Worm (Caenorhabditis elegans) whole organism, young adult: ENCODE data around the gene nhr-126.
A peak's percentile ranks its signal among the peaks of the same experiment; 100 is the strongest.

ENCODE experiments used
- B0035.1 ChIP-seq: sonication (generic microtip); optimal IDR thresholded peaks from 2 replicates; lab custom pipeline; 2016; ENCODE audit warnings: missing genetic modification characterization, mild to moderate bottlenecking, missing compliant biosample characterization, missing genotype, missing genetic modification reagents
- C17E4.6 ChIP-seq: fragments of 200-800 bp; sonication (Bioruptor generic); IDR thresholded peaks from 2 replicates; pipeline ENCODE4 v1.3.6; 2022; ENCODE audit warnings: missing genetic modification reagents, missing genetic modification characterization, missing compliant biosample characterization
- F39B2.1 ChIP-seq: fragments of 200-800 bp; sonication (Bioruptor generic); IDR thresholded peaks from 2 replicates; pipeline ENCODE4 v1.3.6; 2022; ENCODE audit warnings: missing genetic modification reagents, missing genetic modification characterization, missing compliant biosample characterization
- F52B5.7 ChIP-seq: sonication (generic microtip); optimal IDR thresholded peaks from 2 replicates; lab custom pipeline; 2016; ENCODE audit warnings: mild to moderate bottlenecking, missing genetic modification characterization, missing compliant biosample characterization
- K11D2.4 ChIP-seq: fragments of 200-800 bp; sonication (Bioruptor generic); IDR thresholded peaks from 2 replicates; pipeline ENCODE4 v1.3.6; 2022; ENCODE audit warnings: missing genetic modification reagents, missing genetic modification characterization, missing compliant biosample characterization
- Y56A3A.18 ChIP-seq: fragments of 200-800 bp; sonication (Bioruptor generic); IDR thresholded peaks from 2 replicates; pipeline ENCODE4 v1.3.6; 2022; ENCODE audit warnings: missing genetic modification reagents, missing genetic modification characterization, missing compliant biosample characterization
- Y67H2A.10 ChIP-seq: fragments of 200-800 bp; sonication (Bioruptor generic); conservative IDR thresholded peaks from 2 replicates; pipeline ENCODE4 v1.3.6; 2022; ENCODE audit warnings: missing genetic modification reagents, missing genetic modification characterization, missing compliant biosample characterization
- Y95B8A.8 ChIP-seq: fragments of 200-800 bp; sonication (Bioruptor generic); IDR thresholded peaks from 2 replicates; pipeline ENCODE4 v1.3.6; 2022; ENCODE audit warnings: missing genetic modification reagents, missing genetic modification characterization, missing compliant biosample characterization
- akir-1 ChIP-seq: fragments of 200-800 bp; sonication (Bioruptor generic); optimal IDR thresholded peaks from 2 replicates; lab custom pipeline; 2018; ENCODE audit warnings: mild to moderate bottlenecking, missing genetic modification characterization, moderate library complexity, missing compliant biosample characterization
- ama-1 ChIP-seq, 3 experiments: fragments of 150-350 bp in 1 of 3; sonication (generic microtip) in 2 of 3; optimal IDR thresholded peaks; 2 replicates each; lab custom pipeline; 2014 to 2018; ENCODE audit warnings: missing biosample characterization in 2 of 3, missing genetic modification characterization in 2 of 3, missing genetic modification reagents in 2 of 3
- aptf-2 ChIP-seq: fragments of 200-800 bp; sonication (Bioruptor generic); conservative IDR thresholded peaks from 2 replicates; pipeline ENCODE4 v1.3.6; 2022; ENCODE audit warnings: missing genetic modification reagents, missing genetic modification characterization, missing compliant biosample characterization
- attf-5 ChIP-seq: fragments of 200-800 bp; sonication (Bioruptor generic); optimal IDR thresholded peaks from 2 replicates; lab custom pipeline; 2018; ENCODE audit warnings: mild to moderate bottlenecking, missing genetic modification characterization, missing compliant biosample characterization
- ccch-3 ChIP-seq: fragments of 200-800 bp; sonication (Bioruptor generic); optimal IDR thresholded peaks from 2 replicates; lab custom pipeline; 2018; ENCODE audit warnings: mild to moderate bottlenecking, missing genetic modification characterization, missing compliant biosample characterization
- cebp-1 ChIP-seq, 2 experiments: fragments of 200-800 bp in 1 of 2; sonication (Bioruptor generic) in 1 of 2; sonication (generic microtip) in 1 of 2; IDR thresholded peaks in 1 of 2; optimal IDR thresholded peaks in 1 of 2; 2 replicates each; pipeline versions ENCODE4 v1.3.6 to Lab custom; 2017 to 2022; ENCODE audit warnings: missing compliant biosample characterization in 2 of 2, missing genetic modification characterization in 2 of 2, mild to moderate bottlenecking in 1 of 2, missing genetic modification reagents in 1 of 2, moderate library complexity in 1 of 2
- cebp-2 ChIP-seq: fragments of 200-800 bp; sonication (Bioruptor generic); IDR thresholded peaks from 2 replicates; pipeline ENCODE4 v1.3.6; 2022; ENCODE audit warnings: missing genetic modification characterization, missing compliant biosample characterization
- ceh-100 ChIP-seq: fragments of 200-800 bp; sonication (Bioruptor generic); IDR thresholded peaks from 2 replicates; pipeline ENCODE4 v1.3.6; 2022; ENCODE audit warnings: missing genetic modification reagents, missing genetic modification characterization, missing compliant biosample characterization
- ceh-27 ChIP-seq: fragments of 200-800 bp; sonication (Bioruptor generic); optimal IDR thresholded peaks from 2 replicates; lab custom pipeline; 2018; ENCODE audit warnings: mild to moderate bottlenecking, missing genetic modification characterization, moderate library complexity, missing compliant biosample characterization
- ceh-40 ChIP-seq: fragments of 200-800 bp; sonication (Bioruptor generic); IDR thresholded peaks from 2 replicates; pipeline ENCODE4 v1.3.6; 2022; ENCODE audit warnings: missing genetic modification characterization, missing compliant biosample characterization
- dox-1 ChIP-seq: fragments of 200-800 bp; sonication (Bioruptor generic); IDR thresholded peaks from 2 replicates; pipeline ENCODE4 v1.3.6; 2022; ENCODE audit warnings: missing genetic modification reagents, missing genetic modification characterization, missing compliant biosample characterization
- ekl-4 ChIP-seq: fragments of 200-800 bp; sonication (Bioruptor generic); IDR thresholded peaks from 2 replicates; pipeline ENCODE4 v1.3.6; 2022; ENCODE audit warnings: missing genetic modification reagents, missing genetic modification characterization, missing compliant biosample characterization
- hlh-26 ChIP-seq: fragments of 200-800 bp; sonication (Bioruptor generic); conservative IDR thresholded peaks from 2 replicates; pipeline ENCODE4 v1.3.6; 2022; ENCODE audit warnings: missing genetic modification reagents, missing genetic modification characterization, missing compliant biosample characterization
- hmg-1.2 ChIP-seq: fragments of 200-800 bp; sonication (Bioruptor generic); IDR thresholded peaks from 2 replicates; pipeline ENCODE4 v1.3.6; 2022; ENCODE audit warnings: missing genetic modification reagents, missing genetic modification characterization, missing compliant biosample characterization
- hmg-20 ChIP-seq: fragments of 200-800 bp; sonication (Bioruptor generic); IDR thresholded peaks from 2 replicates; pipeline ENCODE4 v1.3.6; 2022; ENCODE audit warnings: missing genetic modification reagents, missing genetic modification characterization, missing compliant biosample characterization
- lsy-27 ChIP-seq: sonication (generic microtip); optimal IDR thresholded peaks from 2 replicates; lab custom pipeline; 2017; ENCODE audit warnings: missing genetic modification characterization, mild to moderate bottlenecking, missing compliant biosample characterization, antibody characterized with exemption, missing genotype, borderline replicate concordance; ENCODE audit not compliant: insufficient read depth
- mxl-1 ChIP-seq: sonication (generic microtip); optimal IDR thresholded peaks from 2 replicates; lab custom pipeline; 2016; ENCODE audit warnings: missing genetic modification characterization, missing compliant biosample characterization
- nhr-179 ChIP-seq: sonication (generic microtip); optimal IDR thresholded peaks from 2 replicates; lab custom pipeline; 2016; ENCODE audit warnings: mild to moderate bottlenecking, missing genetic modification characterization, missing compliant biosample characterization
- nhr-80 ChIP-seq: sonication (generic microtip); optimal IDR thresholded peaks from 2 replicates; lab custom pipeline; 2016; ENCODE audit warnings: missing genetic modification characterization, missing compliant biosample characterization
- nhr-90 ChIP-seq: sonication (generic microtip); optimal IDR thresholded peaks from 2 replicates; lab custom pipeline; 2016; ENCODE audit warnings: missing genotype, mild to moderate bottlenecking, missing genetic modification characterization, missing compliant biosample characterization
- pbrm-1 ChIP-seq: fragments of 200-800 bp; sonication (Bioruptor generic); IDR thresholded peaks from 2 replicates; pipeline ENCODE4 v1.3.6; 2022; ENCODE audit warnings: missing genetic modification reagents, missing genetic modification characterization, missing compliant biosample characterization
- repo-1 ChIP-seq: sonication (generic microtip); optimal IDR thresholded peaks from 2 replicates; lab custom pipeline; 2017; ENCODE audit warnings: mild to moderate bottlenecking, missing genetic modification characterization, missing compliant biosample characterization
- rpc-1 ChIP-seq, 2 experiments: fragments of 150-350 bp in 1 of 2; sonication (generic microtip) in 1 of 2; optimal IDR thresholded peaks; 2 replicates each; lab custom pipeline; 2014 to 2018; ENCODE audit warnings: missing biosample characterization in 1 of 2, missing genetic modification characterization in 1 of 2, missing genetic modification reagents in 1 of 2, missing genotype in 1 of 2
- sea-2 ChIP-seq: fragments of 200-800 bp; sonication (Bioruptor generic); IDR thresholded peaks from 2 replicates; pipeline ENCODE4 v1.3.6; 2022; ENCODE audit warnings: missing genetic modification characterization, missing compliant biosample characterization
- snpc-1.1 ChIP-seq: sonication (generic microtip); optimal IDR thresholded peaks from 2 replicates; lab custom pipeline; 2017; ENCODE audit warnings: missing genetic modification characterization, mild to moderate bottlenecking, missing compliant biosample characterization, antibody characterized with exemption, moderate library complexity, missing genotype, missing genetic modification reagents; ENCODE audit not compliant: insufficient read depth
- snpc-3.4 ChIP-seq: sonication (generic microtip); optimal IDR thresholded peaks from 2 replicates; lab custom pipeline; 2017; ENCODE audit warnings: missing genetic modification characterization, mild to moderate bottlenecking, missing compliant biosample characterization, antibody characterized with exemption, moderate library complexity, missing genotype, missing genetic modification reagents
- snpc-4 ChIP-seq, 5 experiments: fragments of 150-350 bp in 1 of 5; sonication (generic microtip) in 4 of 5; optimal IDR thresholded peaks; 2 replicates each; lab custom pipeline; 2014 to 2018; ENCODE audit warnings: missing genetic modification characterization in 5 of 5, missing biosample characterization in 3 of 5, antibody characterized with exemption in 2 of 5, mild to moderate bottlenecking in 2 of 5, missing compliant biosample characterization in 2 of 5, missing genotype in 2 of 5, moderate library complexity in 2 of 5, missing genetic modification reagents in 1 of 5
- tbp1 ChIP-seq: fragments of 200-800 bp; sonication (Bioruptor generic); optimal IDR thresholded peaks from 2 replicates; lab custom pipeline; 2018; ENCODE audit warnings: mild to moderate bottlenecking, missing genetic modification characterization, missing compliant biosample characterization
- xnd-1 ChIP-seq: sonication (generic microtip); optimal IDR thresholded peaks from 2 replicates; lab custom pipeline; 2016; ENCODE audit warnings: missing genotype, missing genetic modification reagents, missing genetic modification characterization, missing compliant biosample characterization
- ztf-22 ChIP-seq: fragments of 200-800 bp; sonication (Bioruptor generic); optimal IDR thresholded peaks from 2 replicates; lab custom pipeline; 2018; ENCODE audit warnings: mild to moderate bottlenecking, missing genetic modification characterization, moderate library complexity, missing compliant biosample characterization

nhr-126 gene

ce11 chrV:2230912-2231311, 2.0 kb downstream of the nhr-126 start, which contains the start of gene nhr-134:
Gene nhr-134 (plus strand): TSS chrV:2231223.
- TF ChIP-seq cebp-1 (GFP tag; IDR thresholded peaks at IDR 0.05; lab: Robert Waterston, UW) (no peak), cebp-1 (tag; optimal IDR thresholded peaks at IDR 0.05; lab: Kevin White, UChicago) (peak; percentile 25), attf-5 (GFP tag; lab: Kevin White, UChicago) (peak; percentile 34), Y67H2A.10 (GFP tag; lab: Robert Waterston, UW) (no peak), hmg-1.2 (GFP tag; lab: Robert Waterston, UW) (peak; percentile 52; the same call in 1 of the 2 replicates), nhr-80 (tag; lab: Kevin White, UChicago) (peak; percentile 4)
- TF ChIP-seq, all 124 proteins: peak for 4

- TF ChIP-seq snpc-4 (GFP tag; optimal IDR thresholded peaks at IDR 0.05; lab: Kevin White, UChicago) (no peak), snpc-4 (tag; optimal IDR thresholded peaks at IDR 0.05; lab: Kevin White, UChicago) (no peak), ama-1 (optimal IDR thresholded peaks at IDR 0.05; lab: Kevin White, UChicago) (no peak), ama-1 (GFP tag; optimal IDR thresholded peaks at IDR 0.05; lab: Kevin White, UChicago) (no peak), ccch-3 (GFP tag; lab: Kevin White, UChicago) (no peak), C17E4.6 (no peak), aptf-2 (GFP tag; lab: Robert Waterston, UW) (no peak), akir-1 (GFP tag; lab: Kevin White, UChicago) (no peak), lsy-27 (tag; lab: Kevin White, UChicago) (no peak), rpc-1 (optimal IDR thresholded peaks at IDR 0.05; lab: Kevin White, UChicago) (no peak), rpc-1 (tag; optimal IDR thresholded peaks at IDR 0.05; lab: Kevin White, UChicago) (no peak), mxl-1 (tag; lab: Kevin White, UChicago) (no peak), pbrm-1 (GFP tag; lab: Robert Waterston, UW) (no peak), ekl-4 (GFP tag; lab: Robert Waterston, UW) (no peak), ceh-40 (no peak)
Observed at ce11 chrV:2233177-2233576, 4.3 kb downstream of the nhr-126 start, which contains the start of gene nhr-96. Gene nhr-96 (plus strand): TSS chrV:2233477.

ce11 chrV:2235848-2236247, 7.0 kb downstream of the nhr-126 start, which contains the start of gene cyp-33C4:
Gene cyp-33C4 (plus strand): TSS chrV:2236140.
- no peak for TF ChIP-seq tbp1 (GFP tag; lab: Kevin White, UChicago)
- no peak for TF ChIP-seq ztf-22 (GFP tag; lab: Kevin White, UChicago)
- TF ChIP-seq F52B5.7 (tag; lab: Kevin White, UChicago): no peak
- no peak for TF ChIP-seq akir-1 (GFP tag; lab: Kevin White, UChicago)
- no peak for TF ChIP-seq rpc-1 (optimal IDR thresholded peaks at IDR 0.05; lab: Kevin White, UChicago)
- TF ChIP-seq rpc-1 (tag; optimal IDR thresholded peaks at IDR 0.05; lab: Kevin White, UChicago): no peak
- TF ChIP-seq nhr-80 (tag; lab: Kevin White, UChicago): peak; percentile 33
- no peak for TF ChIP-seq ceh-100
- TF ChIP-seq hmg-20 (GFP tag; lab: Robert Waterston, UW): no peak
- no peak for TF ChIP-seq F39B2.1 (GFP tag; lab: Robert Waterston, UW)
- TF ChIP-seq nhr-179 (tag; lab: Kevin White, UChicago): no peak
- no peak for TF ChIP-seq sea-2 (GFP tag; lab: Robert Waterston, UW)
- TF ChIP-seq Y56A3A.18 (GFP tag; lab: Robert Waterston, UW): no peak
- TF ChIP-seq cebp-1 (GFP tag; IDR thresholded peaks at IDR 0.05; lab: Robert Waterston, UW): 0 out of 2 replicates have a peak, but pooled peaks have one; percentile 27
- peak; percentile 55 for TF ChIP-seq cebp-1 (tag; optimal IDR thresholded peaks at IDR 0.05; lab: Kevin White, UChicago)
- TF ChIP-seq hmg-1.2 (GFP tag; lab: Robert Waterston, UW): peak; percentile 71; the same call in 1 of the 2 replicates
- no peak for TF ChIP-seq Y95B8A.8 (GFP tag; lab: Robert Waterston, UW)
- TF ChIP-seq cebp-2: no peak

- TF ChIP-seq ceh-27 (GFP tag; lab: Kevin White, UChicago): no peak
- no peak for TF ChIP-seq snpc-1.1 (tag; lab: Kevin White, UChicago)
- no peak for TF ChIP-seq xnd-1 (tag; lab: Kevin White, UChicago)
- TF ChIP-seq cebp-2: no peak
- TF ChIP-seq dox-1 (GFP tag; lab: Robert Waterston, UW): no peak
- no peak for TF ChIP-seq sea-2 (GFP tag; lab: Robert Waterston, UW)
- no peak for TF ChIP-seq F39B2.1 (GFP tag; lab: Robert Waterston, UW)
- TF ChIP-seq hlh-26 (GFP tag; lab: Robert Waterston, UW): no peak
- TF ChIP-seq repo-1 (tag; lab: Kevin White, UChicago): no peak
- TF ChIP-seq nhr-90 (tag; lab: Kevin White, UChicago): no peak
- no peak for TF ChIP-seq B0035.1 (tag; lab: Kevin White, UChicago)
- TF ChIP-seq snpc-3.4 (tag; lab: Kevin White, UChicago): no peak
- no peak for TF ChIP-seq K11D2.4 (GFP tag; lab: Robert Waterston, UW)
Observed at ce11 chrV:2238012-2238411, 9.1 kb downstream of the nhr-126 start.
